Fruit fly (Drosophila melanogaster) whole organism, embryonic: ENCODE results near the gene PAN3.

Source experiments
- CG10543 ChIP-seq: fragments of 200-800 bp; sonication (Bioruptor generic); optimal IDR thresholded peaks from 3 replicates; lab custom pipeline; 2017; ENCODE audit warnings: missing biosample characterization, mild to moderate bottlenecking, missing genetic modification characterization, moderate library complexity
- CG10654 ChIP-seq: fragments of 200-800 bp; sonication (Bioruptor generic); optimal IDR thresholded peaks from 2 replicates; lab custom pipeline; 2016; ENCODE audit warnings: missing biosample characterization, missing genetic modification characterization
- CG14014 ChIP-seq: fragments of 200-800 bp; sonication (Bioruptor generic); IDR thresholded peaks from 2 replicates; pipeline ENCODE4 v1.3.6; 2022; ENCODE audit warnings: missing biosample characterization, missing genetic modification characterization
- CG17829 ChIP-seq: fragments of 200-800 bp; optimal IDR thresholded peaks from 2 replicates; lab custom pipeline; 2019; ENCODE audit warnings: missing biosample characterization, mild to moderate bottlenecking, missing genetic modification characterization, moderate library complexity
- Med ChIP-seq: fragments of 200-800 bp; sonication (Bioruptor generic); peaks from one replicate; lab custom pipeline; 2016; ENCODE audit warnings: missing biosample characterization, missing genetic modification characterization, mild to moderate bottlenecking, inconsistent platforms, moderate library complexity
- az2 ChIP-seq: fragments of 200-800 bp; sonication (Bioruptor generic); optimal IDR thresholded peaks from 3 replicates; lab custom pipeline; 2016; ENCODE audit warnings: missing biosample characterization, missing genetic modification characterization
- wek ChIP-seq: fragments of 200-800 bp; sonication (Bioruptor generic); optimal IDR thresholded peaks from 3 replicates; lab custom pipeline; 2018; ENCODE audit warnings: missing biosample characterization, mild to moderate bottlenecking, missing genetic modification characterization, moderate library complexity

dm6 chr3L:3078398-3079155, 7.6 kb downstream of the PAN3 start:
- peak; percentile 61; the same call in 1 of the 2 replicates for TF ChIP-seq CG14014 (GFP tag; lab: Robert Waterston, UW)
- no peak for TF ChIP-seq CG10654 (GFP tag; lab: Kevin White, UChicago)
- TF ChIP-seq Med (GFP tag; lab: Kevin White, UChicago), result peak; percentile 87
- TF ChIP-seq CG17829 (tag; lab: Kevin White, UChicago), result no peak
- TF ChIP-seq az2 (GFP tag; lab: Kevin White, UChicago), result peak; percentile 24
- TF ChIP-seq wek, result peak; percentile 80
- peak; percentile 50 for TF ChIP-seq CG10543 (GFP tag; lab: Kevin White, UChicago)
